Fruit fly (Drosophila melanogaster): ENCODE data around the gene ncd.

The ncd gene

DNA sequence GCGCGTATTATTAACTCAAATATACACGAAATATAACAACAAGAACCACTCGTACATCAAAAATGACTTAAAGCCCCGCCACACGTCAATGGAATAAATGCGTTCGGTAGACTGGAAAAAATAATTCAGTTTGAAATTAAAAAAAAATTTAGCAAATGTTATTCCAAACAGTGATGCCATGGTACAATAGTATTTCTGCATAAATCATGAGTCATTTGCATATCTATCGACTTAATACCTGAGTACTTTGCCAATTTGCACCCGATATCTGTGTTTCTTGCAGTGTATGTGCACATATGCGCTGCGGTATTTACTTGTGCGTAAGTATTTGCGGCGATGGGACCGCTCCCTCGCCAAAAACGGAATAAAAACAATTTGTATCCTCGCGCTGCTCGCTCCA lies 43.8 kb downstream of the ncd start (continued):
- no peak for TF ChIP-seq scrt (GFP tag; optimal IDR thresholded peaks at IDR 0.05)
- no peak for TF ChIP-seq ken (GFP tag; IDR thresholded peaks at IDR 0.05)
- TF ChIP-seq Hmr (GFP tag; optimal IDR thresholded peaks at IDR 0.05), result no peak
- no peak for TF ChIP-seq Dip3 (GFP tag; optimal IDR thresholded peaks at IDR 0.05)
- TF ChIP-seq dimm (GFP tag; IDR thresholded peaks at IDR 0.05), result no peak
- peak; percentile 76 for TF ChIP-seq Drgx (GFP tag; IDR thresholded peaks at IDR 0.05)
- TF ChIP-seq Myb (GFP tag; optimal IDR thresholded peaks at IDR 0.05), result no peak
- TF ChIP-seq az2 (GFP tag; optimal IDR thresholded peaks at IDR 0.05), result peak; percentile 2
- no peak for TF ChIP-seq BtbVII (GFP tag; optimal IDR thresholded peaks at IDR 0.05)
- peak; percentile 22 for TF ChIP-seq Side (GFP tag; optimal IDR thresholded peaks at IDR 0.05)
- no peak for TF ChIP-seq amos (GFP tag; IDR thresholded peaks at IDR 0.05; ENCODE audit: partially characterized antibody)
- TF ChIP-seq CG8924 (tag; optimal IDR thresholded peaks at IDR 0.05), result no peak
- TF ChIP-seq CG14441 (GFP tag; IDR thresholded peaks at IDR 0.05), result 0 out of 2 replicates have a peak, but pooled peaks have one; percentile 21
- TF ChIP-seq CG8944 (GFP tag; optimal IDR thresholded peaks at IDR 0.05), result peak; percentile 24
- no peak for TF ChIP-seq Hr78 (GFP tag; optimal IDR thresholded peaks at IDR 0.05)
- no peak for TF ChIP-seq CG6765 (GFP tag; optimal IDR thresholded peaks at IDR 0.05)
- no peak for TF ChIP-seq CG10543 (GFP tag; optimal IDR thresholded peaks at IDR 0.05)
- no peak for TF ChIP-seq sqz (GFP tag; optimal IDR thresholded peaks at IDR 0.05)
- TF ChIP-seq lola (GFP tag; optimal IDR thresholded peaks at IDR 0.05), result no peak
- no peak for TF ChIP-seq CG34376 (GFP tag; optimal IDR thresholded peaks at IDR 0.05)
- TF ChIP-seq CG4360 (GFP tag; IDR thresholded peaks at IDR 0.05), result no peak
- TF ChIP-seq Hand (GFP tag; optimal IDR thresholded peaks at IDR 0.05), result no peak
- no peak for TF ChIP-seq caup (GFP tag; optimal IDR thresholded peaks at IDR 0.05; ENCODE audit: severe bottlenecking)
- no peak for TF ChIP-seq CG15073 (GFP tag; optimal IDR thresholded peaks at IDR 0.05)
- no peak for TF ChIP-seq CG34224 (GFP tag; IDR thresholded peaks at IDR 0.05; ENCODE audit: partially characterized antibody)
- peak; percentile 4 for TF ChIP-seq slp2 (GFP tag; optimal IDR thresholded peaks at IDR 0.05)
- TF ChIP-seq chn (GFP tag; optimal IDR thresholded peaks at IDR 0.05), result no peak
- no peak for TF ChIP-seq CG8388 (GFP tag; optimal IDR thresholded peaks at IDR 0.05)
- TF ChIP-seq insv (GFP tag; optimal IDR thresholded peaks at IDR 0.05), result no peak
- TF ChIP-seq CG43689 (GFP tag; IDR thresholded peaks at IDR 0.05), result 0 out of 2 replicates have a peak, but pooled peaks have one; percentile 18
- TF ChIP-seq Nf-YA (GFP tag; IDR thresholded peaks at IDR 0.05), result no peak
- peak; percentile 24 for TF ChIP-seq CG13775 (GFP tag; optimal IDR thresholded peaks at IDR 0.05)
- TF ChIP-seq CG17802 (tag; optimal IDR thresholded peaks at IDR 0.05), result no peak
- TF ChIP-seq aop (GFP tag; IDR thresholded peaks at IDR 0.05), result no peak
- TF ChIP-seq Dref (GFP tag; IDR thresholded peaks at IDR 0.05), result no peak
- TF ChIP-seq CG9727 (GFP tag; optimal IDR thresholded peaks at IDR 0.05), result peak; percentile 17
- TF ChIP-seq stc (GFP tag; IDR thresholded peaks at IDR 0.05), result peak; percentile 26; the same call in 1 of the 2 replicates
- no peak for TF ChIP-seq HmgZ (tag; optimal IDR thresholded peaks at IDR 0.05)
- TF ChIP-seq ro (GFP tag; IDR thresholded peaks at IDR 0.05), result no peak
- TF ChIP-seq z (GFP tag; IDR thresholded peaks at IDR 0.05), result no peak
- no peak for TF ChIP-seq CG8089 (GFP tag; optimal IDR thresholded peaks at IDR 0.05)
- TF ChIP-seq gro (GFP tag; optimal IDR thresholded peaks at IDR 0.05), result no peak
- no peak for TF ChIP-seq maf-S (GFP tag; optimal IDR thresholded peaks at IDR 0.05)
- TF ChIP-seq seq (GFP tag; IDR thresholded peaks at IDR 0.05), result no peak
- no peak for TF ChIP-seq zf30C (GFP tag; optimal IDR thresholded peaks at IDR 0.05)
- TF ChIP-seq CG15696 (tag; optimal IDR thresholded peaks at IDR 0.05), result no peak
- no peak for TF ChIP-seq CG18011 (GFP tag; optimal IDR thresholded peaks at IDR 0.05)
- TF ChIP-seq CG9797 (GFP tag; optimal IDR thresholded peaks at IDR 0.05), result no peak
- TF ChIP-seq CG10366 (GFP tag; IDR thresholded peaks at IDR 0.05), result no peak
- TF ChIP-seq E2f2 (GFP tag; IDR thresholded peaks at IDR 0.05), result 0 out of 2 replicates have a peak, but pooled peaks have one; percentile 10
- TF ChIP-seq CG3847 (GFP tag; IDR thresholded peaks at IDR 0.05), result no peak; the same call in 1 of the 2 replicates

Data from whole organism, embryonic.